Fruit fly (Drosophila melanogaster): ENCODE results near the gene CG15332.

The CG15332 gene

DNA sequence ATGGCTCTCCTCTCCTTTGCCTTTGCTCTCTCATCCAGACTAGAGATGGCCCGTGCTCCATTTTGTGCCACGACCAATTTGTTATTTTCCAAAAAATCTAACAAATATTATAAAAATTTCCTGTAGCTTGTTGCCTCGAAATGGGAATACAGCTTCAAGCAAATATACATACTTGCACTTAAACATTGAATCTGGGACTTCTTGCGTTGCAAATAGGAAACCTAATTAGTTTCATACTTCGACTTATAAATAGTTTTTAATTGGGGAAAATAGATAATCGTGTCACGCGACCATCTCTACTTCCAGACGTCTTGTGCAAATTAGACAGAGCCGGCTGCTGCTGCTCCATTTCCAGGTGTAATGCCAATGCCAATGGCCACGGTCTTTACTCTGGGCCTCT, 14.6 kb upstream of the CG15332 start (continued):
- TF ChIP-seq CG11762 (GFP tag; optimal IDR thresholded peaks at IDR 0.05; ENCODE audit: insufficient read depth) (peak; percentile 75), Eip75B (GFP tag; optimal IDR thresholded peaks at IDR 0.05) (peak; percentile 87), fd85E (GFP tag; optimal IDR thresholded peaks at IDR 0.05) (peak; percentile 15), CG11294 (GFP tag; IDR thresholded peaks at IDR 0.05) (peak; percentile 28; the same call in 1 of the 2 replicates), spab (GFP tag; optimal IDR thresholded peaks at IDR 0.05) (peak; percentile 74), CG8319 (GFP tag; optimal IDR thresholded peaks at IDR 0.05) (peak; percentile 62), acj6 (GFP tag; optimal IDR thresholded peaks at IDR 0.05) (peak; percentile 86), Sox102F (GFP tag; optimal IDR thresholded peaks at IDR 0.05) (peak; percentile 84), dsx (GFP tag; optimal IDR thresholded peaks at IDR 0.05; ENCODE audit: poor library complexity, severe bottlenecking) (peak; percentile 82), CG8119 (GFP tag; IDR thresholded peaks at IDR 0.05) (peak; percentile 84), Ets96B (tag; optimal IDR thresholded peaks at IDR 0.05) (peak; percentile 85), esn (GFP tag; optimal IDR thresholded peaks at IDR 0.05) (peak; percentile 88), CG6792 (GFP tag; optimal IDR thresholded peaks at IDR 0.05) (peak; percentile 72), fd59A (GFP tag; optimal IDR thresholded peaks at IDR 0.05) (peak; percentile 85)

- TF ChIP-seq OdsH (GFP tag; optimal IDR thresholded peaks at IDR 0.05), result no peak
- TF ChIP-seq CG3919 (GFP tag; optimal IDR thresholded peaks at IDR 0.05), result peak; percentile 22
- no peak for TF ChIP-seq CG11294 (GFP tag; IDR thresholded peaks at IDR 0.05)
- no peak for TF ChIP-seq CG8632 (GFP tag; optimal IDR thresholded peaks at IDR 0.05)
- TF ChIP-seq CG6808 (GFP tag; optimal IDR thresholded peaks at IDR 0.05), result peak; percentile 25
- TF ChIP-seq Eip93F (GFP tag; optimal IDR thresholded peaks at IDR 0.05), result no peak
- peak; percentile 10 for TF ChIP-seq CG3032 (tag; optimal IDR thresholded peaks at IDR 0.05)
- peak; percentile 27; the same call in 1 of the 3 replicates for TF ChIP-seq CG6163 (GFP tag; IDR thresholded peaks at IDR 0.05)
- TF ChIP-seq eg (GFP tag; IDR thresholded peaks at IDR 0.05), result 0 out of 3 replicates have a peak, but pooled peaks have one; percentile 15
- TF ChIP-seq dsx (GFP tag; optimal IDR thresholded peaks at IDR 0.05; ENCODE audit: poor library complexity, severe bottlenecking), result peak; percentile 23
- no peak for TF ChIP-seq Smox (GFP tag; optimal IDR thresholded peaks at IDR 0.05)
- TF ChIP-seq CG6854 (GFP tag; optimal IDR thresholded peaks at IDR 0.05), result peak; percentile 16
- TF ChIP-seq spab (GFP tag; optimal IDR thresholded peaks at IDR 0.05), result no peak
- peak; percentile 81 for TF ChIP-seq Sox14 (GFP tag; optimal IDR thresholded peaks at IDR 0.05)
- TF ChIP-seq Eip78C (GFP tag), result peak; percentile 78
- no peak for TF ChIP-seq salr (GFP tag; optimal IDR thresholded peaks at IDR 0.05)
- no peak for TF ChIP-seq CG10631 (GFP tag; optimal IDR thresholded peaks at IDR 0.05)
- peak; percentile 30 for TF ChIP-seq topi (GFP tag; optimal IDR thresholded peaks at IDR 0.05)
- peak in 1 of 2 experiments; percentile 35 for TF ChIP-seq ss (GFP tag; optimal IDR thresholded peaks at IDR 0.05)
- TF ChIP-seq CG16779 (tag; optimal IDR thresholded peaks at IDR 0.05), result peak; percentile 1
- TF ChIP-seq achi (GFP tag; optimal IDR thresholded peaks at IDR 0.05), result peak; percentile 4
- TF ChIP-seq Sox15 (GFP tag; optimal IDR thresholded peaks at IDR 0.05), result no peak
- no peak for TF ChIP-seq cyc (GFP tag; optimal IDR thresholded peaks at IDR 0.05)
- TF ChIP-seq esn (GFP tag; optimal IDR thresholded peaks at IDR 0.05), result peak; percentile 11
Measured at dm6 chrX:7969188-7969829, 13.5 kb upstream of the CG15332 start.

DNA sequence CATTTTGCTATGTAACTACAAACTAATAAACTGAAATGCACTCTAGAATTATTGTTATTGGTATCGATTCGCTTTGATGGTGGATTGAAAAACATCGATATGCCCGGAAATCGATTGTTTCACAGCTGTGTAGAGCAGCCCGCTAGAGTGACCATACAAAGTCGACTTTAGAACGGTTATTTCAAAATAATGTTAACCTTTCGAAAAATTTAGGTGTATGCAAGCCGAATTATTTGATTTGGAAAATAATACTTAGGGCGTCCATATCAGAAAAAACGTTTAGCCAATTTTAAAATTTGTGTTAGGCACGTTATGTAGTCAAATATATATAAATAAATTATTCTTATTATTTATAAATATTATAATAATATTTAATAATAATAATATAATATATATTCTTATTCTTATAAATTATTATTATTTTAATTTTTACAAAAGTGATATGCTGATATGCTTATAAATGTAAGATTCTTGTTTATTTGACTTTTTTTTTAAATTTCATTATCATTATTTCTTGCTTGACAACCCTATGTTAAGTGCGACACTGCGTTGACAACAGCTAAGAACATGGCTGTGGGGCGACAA, 12.5 kb upstream of the CG15332 start, which contains the start of gene sws:
TSS of gene sws (minus strand) at position 22 of the 585 bp plus-strand sequence.
- no peak for TF ChIP-seq Eip93F (GFP tag; optimal IDR thresholded peaks at IDR 0.05)
- peak; percentile 59 for TF ChIP-seq CG10631 (GFP tag; optimal IDR thresholded peaks at IDR 0.05)
- no peak for TF ChIP-seq CG9139 (GFP tag; optimal IDR thresholded peaks at IDR 0.05)
- peak in 1 of 2 experiments; percentile 30 for TF ChIP-seq salr (GFP tag; optimal IDR thresholded peaks at IDR 0.05)
- TF ChIP-seq CG6792 (GFP tag; optimal IDR thresholded peaks at IDR 0.05), result peak; percentile 40
- TF ChIP-seq CG7368 (GFP tag; optimal IDR thresholded peaks at IDR 0.05), result no peak
- 0 out of 3 replicates have a peak, but pooled peaks have one; percentile 13 for TF ChIP-seq eg (GFP tag; IDR thresholded peaks at IDR 0.05)
- TF ChIP-seq CG8319 (GFP tag; optimal IDR thresholded peaks at IDR 0.05), result no peak
- peak; percentile 8 for TF ChIP-seq Sox102F (GFP tag; optimal IDR thresholded peaks at IDR 0.05)
- peak; percentile 15 for TF ChIP-seq Ets96B (tag; optimal IDR thresholded peaks at IDR 0.05)
- peak; percentile 40 for TF ChIP-seq lz (GFP tag; optimal IDR thresholded peaks at IDR 0.05)
- peak; percentile 34 for TF ChIP-seq Sox15 (GFP tag; optimal IDR thresholded peaks at IDR 0.05)
- TF ChIP-seq net (GFP tag; optimal IDR thresholded peaks at IDR 0.05), result peak; percentile 5
- TF ChIP-seq Hr4 (GFP tag; optimal IDR thresholded peaks at IDR 0.05), result peak; percentile 18
- no peak for TF ChIP-seq Hr38 (GFP tag; optimal IDR thresholded peaks at IDR 0.05)
- TF ChIP-seq CG6854 (GFP tag; optimal IDR thresholded peaks at IDR 0.05), result no peak
- peak; percentile 7 for TF ChIP-seq Ets21C (GFP tag; optimal IDR thresholded peaks at IDR 0.05)
- peak; percentile 18 for TF ChIP-seq cyc (GFP tag; optimal IDR thresholded peaks at IDR 0.05)
- peak; percentile 16 for TF ChIP-seq CG3919 (GFP tag; optimal IDR thresholded peaks at IDR 0.05)
- no peak for TF ChIP-seq ss (GFP tag; optimal IDR thresholded peaks at IDR 0.05)
- no peak for TF ChIP-seq CG4318 (GFP tag; optimal IDR thresholded peaks at IDR 0.05)
- no peak for TF ChIP-seq CG8119 (GFP tag; IDR thresholded peaks at IDR 0.05)
- TF ChIP-seq vri (GFP tag; optimal IDR thresholded peaks at IDR 0.05), result no peak
- TF ChIP-seq dac (GFP tag; optimal IDR thresholded peaks at IDR 0.05), result no peak
- TF ChIP-seq esn (GFP tag; optimal IDR thresholded peaks at IDR 0.05), result peak; percentile 62

All from whole organism, prepupa.